Worm (Caenorhabditis elegans) whole organism, L4 larva: ENCODE measurements around the gene znf-622.

Experiments
- F37D6.2 ChIP-seq: sonication (generic microtip); optimal IDR thresholded peaks from 2 replicates; lab custom pipeline; 2016; ENCODE audit warnings: mild to moderate bottlenecking, missing genetic modification characterization, missing compliant biosample characterization
- aha-1 ChIP-seq: fragments of 150-350 bp; peaks from one replicate; lab custom pipeline; 2014; ENCODE audit warnings: missing biosample characterization, missing genetic modification characterization
- ceh-44 ChIP-seq: fragments of 200-800 bp; sonication (Bioruptor generic); IDR thresholded peaks from 2 replicates; pipeline ENCODE4 v1.3.6; 2022; ENCODE audit warnings: missing genetic modification reagents, missing genetic modification characterization, missing compliant biosample characterization
- ces-1 ChIP-seq: fragments of 150-350 bp; sonication (generic microtip); optimal IDR thresholded peaks from 4 replicates; lab custom pipeline; 2014; ENCODE audit warnings: missing biosample characterization, missing genetic modification reagents, missing genetic modification characterization
- ctbp-1 ChIP-seq: fragments of 200-800 bp; sonication (Bioruptor generic); IDR thresholded peaks from 2 replicates; pipeline ENCODE4 v1.3.6; 2022; ENCODE audit warnings: missing genetic modification reagents, missing genetic modification characterization, missing compliant biosample characterization
- daf-16 ChIP-seq, 3 experiments: sonication (generic microtip); optimal IDR thresholded peaks; 2 replicates each; lab custom pipeline; 2016 to 2017; ENCODE audit warnings: missing genetic modification characterization in 3 of 3, missing genetic modification reagents in 3 of 3, mild to moderate bottlenecking in 2 of 3, missing compliant biosample characterization in 2 of 3, missing biosample characterization in 1 of 3, moderate library complexity in 1 of 3
- dmd-6 ChIP-seq: fragments of 200-800 bp; sonication (Bioruptor generic); IDR thresholded peaks from 2 replicates; pipeline ENCODE4 v1.3.6; 2022; ENCODE audit warnings: missing genetic modification reagents, missing genetic modification characterization, missing compliant biosample characterization
- egl-43 ChIP-seq: fragments of 200-800 bp; sonication (Bioruptor generic); IDR thresholded peaks from 2 replicates; pipeline ENCODE4 v1.3.6; 2022; ENCODE audit warnings: missing genetic modification reagents, missing genetic modification characterization, missing compliant biosample characterization
- fkh-10 ChIP-seq: fragments of 150-350 bp; optimal IDR thresholded peaks from 2 replicates; lab custom pipeline; 2014; ENCODE audit warnings: missing biosample characterization, missing genetic modification reagents, missing genetic modification characterization
- fos-1 ChIP-seq: fragments of 150-350 bp; optimal IDR thresholded peaks from 2 replicates; lab custom pipeline; 2014; ENCODE audit warnings: missing biosample characterization, missing genetic modification characterization
- gei-8 ChIP-seq: fragments of 200-800 bp; sonication (Bioruptor generic); optimal IDR thresholded peaks from 2 replicates; lab custom pipeline; 2018; ENCODE audit warnings: mild to moderate bottlenecking, missing genetic modification characterization, missing compliant biosample characterization
- hif-1 ChIP-seq, 2 experiments: sonication (generic microtip); optimal IDR thresholded peaks; 2 replicates each; lab custom pipeline; 2016 to 2017; ENCODE audit warnings: missing compliant biosample characterization in 2 of 2, missing genetic modification characterization in 2 of 2, missing genetic modification reagents in 2 of 2, missing genotype in 2 of 2, mild to moderate bottlenecking in 1 of 2
- hlh-11 ChIP-seq: fragments of 200-800 bp; sonication (Bioruptor generic); optimal IDR thresholded peaks from 2 replicates; lab custom pipeline; 2018; ENCODE audit warnings: mild to moderate bottlenecking, missing genetic modification characterization, missing compliant biosample characterization
- hlh-30 ChIP-seq: sonication (generic microtip); optimal IDR thresholded peaks from 2 replicates; lab custom pipeline; 2017; ENCODE audit warnings: antibody characterized with exemption, mild to moderate bottlenecking, missing genetic modification characterization, missing compliant biosample characterization; ENCODE audit not compliant: insufficient read depth
- hmg-1.1 ChIP-seq: fragments of 200-800 bp; sonication (Bioruptor generic); IDR thresholded peaks from 2 replicates; pipeline ENCODE4 v1.3.6; 2022; ENCODE audit warnings: missing genetic modification reagents, missing genetic modification characterization, missing compliant biosample characterization
- lim-7 ChIP-seq: fragments of 200-800 bp; sonication (Bioruptor generic); IDR thresholded peaks from 2 replicates; pipeline ENCODE4 v1.3.6; 2022; ENCODE audit warnings: missing genetic modification characterization, missing compliant biosample characterization
- lin-1 ChIP-seq: fragments of 200-800 bp; sonication (Bioruptor generic); IDR thresholded peaks from 2 replicates; pipeline ENCODE4 v1.3.6; 2022; ENCODE audit warnings: missing genetic modification reagents, missing genetic modification characterization, missing compliant biosample characterization
- lsy-2 ChIP-seq, 2 experiments: fragments of 150-350 bp in 1 of 2; sonication (generic microtip) in 1 of 2; optimal IDR thresholded peaks; 2 replicates each; lab custom pipeline; 2014 to 2017; ENCODE audit warnings: missing biosample characterization in 2 of 2, missing genetic modification characterization in 2 of 2
- mdl-1 ChIP-seq, 2 experiments: fragments of 150-350 bp in 1 of 2; sonication (generic microtip) in 1 of 2; optimal IDR thresholded peaks; 2 replicates each; lab custom pipeline; 2014 to 2017; ENCODE audit warnings: missing biosample characterization in 2 of 2, missing genetic modification characterization in 2 of 2
- mdt-29 ChIP-seq: fragments of 200-800 bp; sonication (Bioruptor generic); IDR thresholded peaks from 2 replicates; pipeline ENCODE4 v1.3.6; 2022; ENCODE audit warnings: missing genetic modification reagents, missing genetic modification characterization, missing compliant biosample characterization
- mep-1 ChIP-seq: fragments of 150-350 bp; sonication (generic microtip); optimal IDR thresholded peaks from 3 replicates; lab custom pipeline; 2014; ENCODE audit warnings: missing biosample characterization, missing genetic modification characterization
- nhr-11 ChIP-seq: fragments of 150-350 bp; optimal IDR thresholded peaks from 2 replicates; lab custom pipeline; 2014; ENCODE audit warnings: missing biosample characterization, missing genetic modification characterization
- nhr-48 ChIP-seq: sonication (generic microtip); optimal IDR thresholded peaks from 2 replicates; lab custom pipeline; 2016; ENCODE audit warnings: mild to moderate bottlenecking, missing genetic modification characterization, missing compliant biosample characterization
- pha-4 ChIP-seq, 2 experiments: fragments of 150-350 bp in 1 of 2; fragments of 200-800 bp in 1 of 2; sonication (Bioruptor generic) in 1 of 2; IDR thresholded peaks in 1 of 2; optimal IDR thresholded peaks in 1 of 2; 2 replicates each; pipeline versions ENCODE4 v1.3.6 to Lab custom; 2014 to 2022; ENCODE audit warnings: missing genetic modification characterization in 2 of 2, missing genetic modification reagents in 2 of 2, missing biosample characterization in 1 of 2, missing compliant biosample characterization in 1 of 2
- php-3 ChIP-seq: fragments of 200-800 bp; sonication (Bioruptor generic); IDR thresholded peaks from 2 replicates; pipeline ENCODE4 v1.3.6; 2022; ENCODE audit warnings: missing genetic modification reagents, missing genetic modification characterization, missing compliant biosample characterization
- rbr-2 ChIP-seq: sonication (generic microtip); optimal IDR thresholded peaks from 2 replicates; lab custom pipeline; 2016; ENCODE audit warnings: missing genotype, missing genetic modification characterization, missing compliant biosample characterization
- saeg-2 ChIP-seq: fragments of 200-800 bp; sonication (Bioruptor generic); IDR thresholded peaks from 2 replicates; pipeline ENCODE4 v1.3.6; 2022; ENCODE audit warnings: missing genetic modification reagents, missing genetic modification characterization, missing compliant biosample characterization
- set-16 ChIP-seq: fragments of 200-800 bp; sonication (Bioruptor generic); IDR thresholded peaks from 2 replicates; pipeline ENCODE4 v1.3.6; 2022; ENCODE audit warnings: missing genetic modification reagents, missing genetic modification characterization, missing compliant biosample characterization
- spr-3 ChIP-seq: fragments of 200-800 bp; sonication (Bioruptor generic); optimal IDR thresholded peaks from 2 replicates; lab custom pipeline; 2018; ENCODE audit warnings: mild to moderate bottlenecking, missing genetic modification characterization, missing compliant biosample characterization
- tag-97 ChIP-seq: fragments of 200-800 bp; sonication (Bioruptor generic); IDR thresholded peaks from 2 replicates; pipeline ENCODE4 v1.3.6; 2022; ENCODE audit warnings: missing genetic modification characterization, missing compliant biosample characterization
- unc-62 ChIP-seq, 3 experiments: fragments of 150-350 bp in 1 of 3; sonication (generic microtip); optimal IDR thresholded peaks in 2 of 3; peaks in 1 of 3; 1 replicate in 1 of 3; 2 replicates in 2 of 3; lab custom pipeline; 2014 to 2017; ENCODE audit warnings: missing biosample characterization in 3 of 3, missing genetic modification characterization in 3 of 3, missing genetic modification reagents in 3 of 3, missing genotype in 1 of 3
- zfp-3 ChIP-seq: fragments of 200-800 bp; sonication (Bioruptor generic); conservative IDR thresholded peaks from 2 replicates; pipeline ENCODE4 v1.3.6; 2022; ENCODE audit warnings: missing genetic modification reagents, missing genetic modification characterization, missing compliant biosample characterization
- zip-11 ChIP-seq: fragments of 200-800 bp; sonication (Bioruptor generic); IDR thresholded peaks from 2 replicates; pipeline ENCODE4 v1.3.6; 2022; ENCODE audit warnings: missing genetic modification characterization, missing compliant biosample characterization
- ztf-11 ChIP-seq: fragments of 150-350 bp; optimal IDR thresholded peaks from 2 replicates; lab custom pipeline; 2014; ENCODE audit warnings: missing biosample characterization, missing genetic modification characterization
- ztf-7 ChIP-seq: fragments of 150-350 bp; optimal IDR thresholded peaks from 2 replicates; lab custom pipeline; 2014; ENCODE audit warnings: missing biosample characterization, missing genetic modification characterization

znf-622 gene

ce11 chrIII:6344737-6345136 is 36.7 kb upstream of the znf-622 start (continued):
- peak; percentile 81 for TF ChIP-seq hmg-1.1 (GFP tag; lab: Robert Waterston, UW)
- peak in 1 of 2 experiments; percentile 78 for TF ChIP-seq mdl-1 (tag; optimal IDR thresholded peaks at IDR 0.05; lab: Kevin White, UChicago)
- TF ChIP-seq hlh-11 (tag; lab: Kevin White, UChicago), result peak; percentile 73
- TF ChIP-seq ztf-11 (tag; lab: Kevin White, UChicago), result no peak
- no peak for TF ChIP-seq saeg-2
- no peak for TF ChIP-seq gei-8 (GFP tag; lab: Kevin White, UChicago)
- TF ChIP-seq lin-1 (GFP tag; lab: Robert Waterston, UW), result no peak
- no peak for TF ChIP-seq spr-3 (GFP tag; lab: Kevin White, UChicago)
- TF ChIP-seq nhr-11 (tag; lab: Kevin White, UChicago), result peak; percentile 78
- no peak for TF ChIP-seq tag-97 (GFP tag; lab: Robert Waterston, UW)
- no peak for TF ChIP-seq ceh-44 (GFP tag; lab: Robert Waterston, UW)

ce11 chrIII:6345968-6346498 is 35.4 kb upstream of the znf-622 start, which contains the start of the genes trmt-10C.2 and C56G2.22:
trmt-10C.2 (plus strand) TSS chrIII:6346281.
C56G2.22 (plus strand) TSS chrIII:6346448.
- TF ChIP-seq zip-11 (GFP tag; lab: Robert Waterston, UW) (no peak), daf-16 (GFP tag; optimal IDR thresholded peaks at IDR 0.05; lab: Kevin White, UChicago) (no peak), daf-16 (tag; optimal IDR thresholded peaks at IDR 0.05; lab: Kevin White, UChicago) (peak; percentile 87), ztf-7 (tag; lab: Kevin White, UChicago) (no peak), php-3 (GFP tag; lab: Robert Waterston, UW) (no peak), fos-1 (tag; lab: Kevin White, UChicago) (no peak), pha-4 (GFP tag; IDR thresholded peaks at IDR 0.05; lab: Robert Waterston, UW) (no peak), pha-4 (tag; optimal IDR thresholded peaks at IDR 0.05; lab: Kevin White, UChicago) (peak; percentile 8), aha-1 (tag; lab: Kevin White, UChicago) (peak; percentile 2)

ce11 chrIII:6348578-6348977 is 32.9 kb upstream of the znf-622 start:
- TF ChIP-seq ctbp-1 (GFP tag; lab: Robert Waterston, UW) (peak; percentile 73), hif-1 (tag; optimal IDR thresholded peaks at IDR 0.05; lab: Kevin White, UChicago) (peak in 1 of 2 experiments; percentile 19), dmd-6 (peak; percentile 36), F37D6.2 (tag; lab: Kevin White, UChicago) (peak; percentile 38), saeg-2 (no peak), nhr-48 (tag; lab: Kevin White, UChicago) (peak; percentile 5), mep-1 (tag; lab: Kevin White, UChicago) (peak; percentile 16), zfp-3 (GFP tag; lab: Robert Waterston, UW) (no peak), egl-43 (peak; percentile 67; the same call in 1 of the 2 replicates), lsy-2 (tag; optimal IDR thresholded peaks at IDR 0.05; lab: Kevin White, UChicago) (peak in 1 of 2 experiments; percentile 66), lim-7 (no peak), hlh-30 (tag; lab: Kevin White, UChicago) (peak; percentile 77), hmg-1.1 (GFP tag; lab: Robert Waterston, UW) (0 out of 2 replicates have a peak, but pooled peaks have one; percentile 16), rbr-2 (tag; lab: Kevin White, UChicago) (peak; percentile 37), set-16 (GFP tag; lab: Robert Waterston, UW) (peak; percentile 35; the same call in 1 of the 2 replicates), mdl-1 (tag; optimal IDR thresholded peaks at IDR 0.05; lab: Kevin White, UChicago) (peak in 1 of 2 experiments; percentile 73), mdt-29 (GFP tag; lab: Robert Waterston, UW) (no peak), aha-1 (tag; lab: Kevin White, UChicago) (peak; percentile 88), ces-1 (no peak), unc-62 (GFP tag; optimal IDR thresholded peaks at IDR 0.05 in 1 of 2; lab: Kevin White, UChicago) (peak in 1 of 2 experiments; percentile 45), unc-62 (tag; optimal IDR thresholded peaks at IDR 0.05; lab: Kevin White, UChicago) (no peak), fkh-10 (peak; percentile 69)
